Worm (Caenorhabditis elegans) whole organism, L3 larva: Measurements from ENCODE around the gene chk-2.

Source experiments
- ZK546.5 ChIP-seq: sonication (generic microtip); optimal IDR thresholded peaks from 2 replicates; lab custom pipeline; 2017; ENCODE audit warnings: missing biosample characterization, missing genetic modification characterization
- ama-1 ChIP-seq: fragments of 150-350 bp; optimal IDR thresholded peaks from 2 replicates; lab custom pipeline; 2018
- ceh-28 ChIP-seq: fragments of 150-350 bp; optimal IDR thresholded peaks from 2 replicates; lab custom pipeline; 2014; ENCODE audit warnings: missing biosample characterization, missing genetic modification reagents, missing genetic modification characterization
- egl-27 ChIP-seq: sonication (generic microtip); optimal IDR thresholded peaks from 4 replicates; lab custom pipeline; 2017; ENCODE audit warnings: missing biosample characterization, missing genetic modification reagents, missing genetic modification characterization
- elt-2 ChIP-seq: sonication (generic microtip); optimal IDR thresholded peaks from 2 replicates; lab custom pipeline; 2016; ENCODE audit warnings: missing genetic modification reagents, mild to moderate bottlenecking, missing genetic modification characterization, missing compliant biosample characterization
- eor-1 ChIP-seq, 2 experiments: fragments of 150-350 bp; optimal IDR thresholded peaks; 2 replicates each; lab custom pipeline; 2014 to 2018; ENCODE audit warnings: missing biosample characterization in 2 of 2, missing genetic modification characterization in 2 of 2
- fos-1 ChIP-seq: fragments of 150-350 bp; optimal IDR thresholded peaks from 2 replicates; lab custom pipeline; 2014; ENCODE audit warnings: missing biosample characterization, missing genetic modification characterization
- lsy-12 ChIP-seq: sonication (generic microtip); optimal IDR thresholded peaks from 2 replicates; lab custom pipeline; 2016; ENCODE audit warnings: mild to moderate bottlenecking, missing genetic modification characterization, missing compliant biosample characterization
- nfya-1 ChIP-seq: sonication (generic microtip); optimal IDR thresholded peaks from 2 replicates; lab custom pipeline; 2017; ENCODE audit warnings: missing genetic modification characterization, mild to moderate bottlenecking, missing compliant biosample characterization, antibody characterized with exemption, moderate library complexity; ENCODE audit not compliant: insufficient read depth
- nhr-28 ChIP-seq: fragments of 150-350 bp; optimal IDR thresholded peaks from 2 replicates; lab custom pipeline; 2014; ENCODE audit warnings: missing biosample characterization, missing genetic modification characterization
- skn-1 ChIP-seq: fragments of 150-350 bp; optimal IDR thresholded peaks from 2 replicates; lab custom pipeline; 2014; ENCODE audit warnings: missing biosample characterization, missing genetic modification characterization

chk-2 gene

DNA sequence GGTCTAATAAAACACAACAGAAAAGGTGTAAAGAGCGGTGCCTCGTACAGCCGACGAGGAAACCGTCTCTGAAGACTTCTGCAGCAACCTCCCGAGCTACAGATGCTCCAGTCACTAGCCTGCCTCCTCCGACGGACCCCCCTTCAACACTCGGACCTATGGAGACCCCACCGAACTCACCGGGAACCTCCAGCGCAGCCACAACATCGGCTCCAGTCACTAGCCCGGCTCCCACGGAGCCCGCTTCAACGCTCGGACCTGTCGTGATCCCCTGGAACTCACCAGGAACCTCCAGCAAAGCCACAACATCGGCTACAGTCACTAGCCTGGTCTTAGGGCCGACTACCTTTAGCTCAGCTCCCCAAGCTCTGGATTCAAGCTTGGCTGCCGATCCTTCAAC lies 55.6 kb downstream of the chk-2 start:
- TF ChIP-seq egl-27 (tag; lab: Kevin White, UChicago): no peak
- no peak for TF ChIP-seq nfya-1 (tag; lab: Kevin White, UChicago)
- TF ChIP-seq fos-1 (tag; lab: Kevin White, UChicago): no peak
- TF ChIP-seq ZK546.5 (tag; lab: Kevin White, UChicago): no peak
- TF ChIP-seq eor-1 (tag; optimal IDR thresholded peaks at IDR 0.05; lab: Kevin White, UChicago): no peak
- TF ChIP-seq lsy-12: no peak
- TF ChIP-seq skn-1 (tag; lab: Kevin White, UChicago): no peak
- no peak for TF ChIP-seq elt-2
- no peak for TF ChIP-seq ceh-28
- TF ChIP-seq nhr-28: no peak
- no peak for TF ChIP-seq ama-1 (lab: Kevin White, UChicago)
